Worm (Caenorhabditis elegans): ENCODE results near the gene W06D11.2.
A peak's percentile ranks its signal among the peaks of the same experiment; 100 is the strongest.

W06D11.2 gene

ce11 chrX:12299834-12300233, 3.3 kb upstream of the W06D11.2 start, which contains the start of gene W06D11.5:
Gene W06D11.5 (plus strand): TSS chrX:12300134.
- TF ChIP-seq cog-1 (tag; optimal IDR thresholded peaks at IDR 0.05): no peak
- TF ChIP-seq ref-1 (GFP tag; conservative IDR thresholded peaks at IDR 0.05): no peak
- no peak for TF ChIP-seq med-1 (GFP tag; optimal IDR thresholded peaks at IDR 0.05; ENCODE audit: insufficient read depth)
- no peak for TF ChIP-seq T22C8.4 (GFP tag; IDR thresholded peaks at IDR 0.05)
- no peak for TF ChIP-seq flt-1 (GFP tag; IDR thresholded peaks at IDR 0.05)

ce11 chrX:12298324-12298723, 1.8 kb upstream of the W06D11.2 start, which contains the start of gene W06D11.3:
Gene W06D11.3 (plus strand): TSS chrX:12298683.
- TF ChIP-seq cog-1 (tag; optimal IDR thresholded peaks at IDR 0.05): no peak
- TF ChIP-seq ztf-23 (GFP tag; IDR thresholded peaks at IDR 0.05): no peak
- TF ChIP-seq tab-1 (GFP tag; IDR thresholded peaks at IDR 0.05): no peak
- no peak for TF ChIP-seq flt-1 (GFP tag; IDR thresholded peaks at IDR 0.05)
- TF ChIP-seq med-1 (GFP tag; optimal IDR thresholded peaks at IDR 0.05; ENCODE audit: insufficient read depth): no peak

- TF ChIP-seq cog-1 (tag; optimal IDR thresholded peaks at IDR 0.05) (no peak), tab-1 (GFP tag; IDR thresholded peaks at IDR 0.05) (no peak), med-1 (GFP tag; optimal IDR thresholded peaks at IDR 0.05; ENCODE audit: insufficient read depth) (no peak), flt-1 (GFP tag; IDR thresholded peaks at IDR 0.05) (no peak), T22C8.4 (GFP tag; IDR thresholded peaks at IDR 0.05) (no peak), ztf-23 (GFP tag; IDR thresholded peaks at IDR 0.05) (no peak), klf-2 (GFP tag; conservative IDR thresholded peaks at IDR 0.05) (no peak), ref-1 (GFP tag; conservative IDR thresholded peaks at IDR 0.05) (no peak), ztf-29 (GFP tag; IDR thresholded peaks at IDR 0.05) (no peak)
Observed at ce11 chrX:12294263-12294662, 2.3 kb downstream of the W06D11.2 start, which contains the start of gene W06D11.1. Gene W06D11.1 (plus strand): TSS chrX:12294563.

- TF ChIP-seq cog-1 (tag; optimal IDR thresholded peaks at IDR 0.05) (no peak), klf-2 (GFP tag; conservative IDR thresholded peaks at IDR 0.05) (no peak), tab-1 (GFP tag; IDR thresholded peaks at IDR 0.05) (no peak), T22C8.4 (GFP tag; IDR thresholded peaks at IDR 0.05) (no peak), ref-1 (GFP tag; conservative IDR thresholded peaks at IDR 0.05) (no peak), ztf-29 (GFP tag; IDR thresholded peaks at IDR 0.05) (no peak), med-1 (GFP tag; optimal IDR thresholded peaks at IDR 0.05; ENCODE audit: insufficient read depth) (no peak), flt-1 (GFP tag; IDR thresholded peaks at IDR 0.05) (no peak), ztf-23 (GFP tag; IDR thresholded peaks at IDR 0.05) (no peak)
Observed at ce11 chrX:12290539-12290938, 6.0 kb downstream of the W06D11.2 start, which contains the start of gene C04B4.4. Gene C04B4.4 (plus strand): TSS chrX:12290839.

- no peak for TF ChIP-seq med-1 (GFP tag; optimal IDR thresholded peaks at IDR 0.05; ENCODE audit: insufficient read depth)
- no peak for TF ChIP-seq ztf-23 (GFP tag; IDR thresholded peaks at IDR 0.05)
- no peak for TF ChIP-seq flt-1 (GFP tag; IDR thresholded peaks at IDR 0.05)
- TF ChIP-seq ztf-29 (GFP tag; IDR thresholded peaks at IDR 0.05): no peak
- no peak for TF ChIP-seq ref-1 (GFP tag; conservative IDR thresholded peaks at IDR 0.05)
- no peak for TF ChIP-seq T22C8.4 (GFP tag; IDR thresholded peaks at IDR 0.05)
- TF ChIP-seq tab-1 (GFP tag; IDR thresholded peaks at IDR 0.05): no peak
- no peak for TF ChIP-seq cog-1 (tag; optimal IDR thresholded peaks at IDR 0.05)
Observed at ce11 chrX:12288254-12288653, 8.3 kb downstream of the W06D11.2 start, which contains the start of gene C04B4.5. Gene C04B4.5 (minus strand): TSS chrX:12288354.

ce11 chrX:12285496-12285895, 11.0 kb downstream of the W06D11.2 start, which contains the start of gene lips-2:
Gene lips-2 (plus strand): TSS chrX:12285796.
- TF ChIP-seq ztf-29 (GFP tag; IDR thresholded peaks at IDR 0.05) (no peak), ztf-23 (GFP tag; IDR thresholded peaks at IDR 0.05) (no peak), klf-2 (GFP tag; conservative IDR thresholded peaks at IDR 0.05) (no peak), med-1 (GFP tag; optimal IDR thresholded peaks at IDR 0.05; ENCODE audit: insufficient read depth) (no peak), cog-1 (tag; optimal IDR thresholded peaks at IDR 0.05) (no peak), tab-1 (GFP tag; IDR thresholded peaks at IDR 0.05) (no peak), ref-1 (GFP tag; conservative IDR thresholded peaks at IDR 0.05) (no peak), flt-1 (GFP tag; IDR thresholded peaks at IDR 0.05) (no peak), T22C8.4 (GFP tag; IDR thresholded peaks at IDR 0.05) (no peak)

ce11 chrX:12284161-12284560, 12.4 kb downstream of the W06D11.2 start:
- no peak for TF ChIP-seq cog-1 (tag; optimal IDR thresholded peaks at IDR 0.05)
- TF ChIP-seq med-1 (GFP tag; optimal IDR thresholded peaks at IDR 0.05; ENCODE audit: insufficient read depth): no peak
- no peak for TF ChIP-seq T22C8.4 (GFP tag; IDR thresholded peaks at IDR 0.05)
- no peak for TF ChIP-seq ref-1 (GFP tag; conservative IDR thresholded peaks at IDR 0.05)
- TF ChIP-seq tab-1 (GFP tag; IDR thresholded peaks at IDR 0.05): no peak
- TF ChIP-seq ztf-29 (GFP tag; IDR thresholded peaks at IDR 0.05): no peak
- no peak for TF ChIP-seq flt-1 (GFP tag; IDR thresholded peaks at IDR 0.05)
- TF ChIP-seq klf-2 (GFP tag; conservative IDR thresholded peaks at IDR 0.05): no peak
- no peak for TF ChIP-seq ztf-23 (GFP tag; IDR thresholded peaks at IDR 0.05)

ce11 chrX:12282911-12283310, 13.6 kb downstream of the W06D11.2 start, which contains the start of gene C04B4.2:
Gene C04B4.2 (plus strand): TSS chrX:12283281.
- TF ChIP-seq ref-1 (GFP tag; conservative IDR thresholded peaks at IDR 0.05) (no peak), klf-2 (GFP tag; conservative IDR thresholded peaks at IDR 0.05) (0 out of 2 replicates have a peak, but pooled peaks have one; percentile 29)

ce11 chrX:12280477-12280876, 16.1 kb downstream of the W06D11.2 start, which contains the start of gene C04B4.1:
Gene C04B4.1 (plus strand): TSS chrX:12280777.
- TF ChIP-seq flt-1 (GFP tag; IDR thresholded peaks at IDR 0.05): no peak
- no peak for TF ChIP-seq med-1 (GFP tag; optimal IDR thresholded peaks at IDR 0.05; ENCODE audit: insufficient read depth)

- TF ChIP-seq med-1 (GFP tag; optimal IDR thresholded peaks at IDR 0.05; ENCODE audit: insufficient read depth) (no peak), ztf-23 (GFP tag; IDR thresholded peaks at IDR 0.05) (no peak), flt-1 (GFP tag; IDR thresholded peaks at IDR 0.05) (no peak), klf-2 (GFP tag; conservative IDR thresholded peaks at IDR 0.05) (no peak), ref-1 (GFP tag; conservative IDR thresholded peaks at IDR 0.05) (no peak), ztf-29 (GFP tag; IDR thresholded peaks at IDR 0.05) (no peak), cog-1 (tag; optimal IDR thresholded peaks at IDR 0.05) (no peak), tab-1 (GFP tag; IDR thresholded peaks at IDR 0.05) (no peak), T22C8.4 (GFP tag; IDR thresholded peaks at IDR 0.05) (no peak)
Observed at ce11 chrX:12275577-12275976, 21.0 kb downstream of the W06D11.2 start, which contains the start of gene C04B4.6. Gene C04B4.6 (minus strand): TSS chrX:12275677.
